Fruit fly (Drosophila melanogaster): Measurements from ENCODE around the gene CG4558.

DNA sequence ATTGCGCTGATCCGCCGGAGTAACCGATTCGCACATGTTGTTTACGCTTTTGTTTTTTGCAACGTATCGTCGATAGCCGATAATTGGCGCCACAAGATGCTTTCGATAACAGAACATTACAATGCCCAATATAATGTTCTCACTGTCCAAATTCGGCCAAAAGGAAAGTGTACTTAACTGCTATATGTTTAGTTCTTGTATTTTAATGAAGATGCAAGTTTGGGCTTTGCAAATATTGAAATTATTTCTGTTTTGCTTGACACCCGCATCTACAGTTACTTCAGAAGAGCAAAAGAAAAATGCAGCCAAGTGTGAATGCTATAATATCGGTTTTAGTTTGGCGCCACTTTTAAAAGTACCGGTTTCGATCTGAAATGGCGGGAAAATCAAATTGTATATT is 3.0 kb downstream of the CG4558 start:
- TF ChIP-seq CG30020 (tag; optimal IDR thresholded peaks at IDR 0.05) (peak; percentile 85), CG34376 (GFP tag; optimal IDR thresholded peaks at IDR 0.05) (peak; percentile 92), peb (GFP tag; IDR thresholded peaks at IDR 0.05) (peak; percentile 71), B-H2 (GFP tag; optimal IDR thresholded peaks at IDR 0.05) (peak; percentile 94), pnt (GFP tag; optimal IDR thresholded peaks at IDR 0.05) (peak; percentile 91)

All from whole organism, embryonic.